Worm (Caenorhabditis elegans) whole organism, L4/young adult: ENCODE data around the gene dpy-1.

Experiments
- dao-5 ChIP-seq: sonication (generic microtip); optimal IDR thresholded peaks from 2 replicates; lab custom pipeline; 2016; ENCODE audit warnings: missing genotype, missing genetic modification characterization, moderate library complexity, missing compliant biosample characterization
- him-1 ChIP-seq: sonication (generic microtip); optimal IDR thresholded peaks from 2 replicates; lab custom pipeline; 2016; ENCODE audit warnings: missing genotype, missing genetic modification reagents, missing genetic modification characterization, missing compliant biosample characterization

DNA sequence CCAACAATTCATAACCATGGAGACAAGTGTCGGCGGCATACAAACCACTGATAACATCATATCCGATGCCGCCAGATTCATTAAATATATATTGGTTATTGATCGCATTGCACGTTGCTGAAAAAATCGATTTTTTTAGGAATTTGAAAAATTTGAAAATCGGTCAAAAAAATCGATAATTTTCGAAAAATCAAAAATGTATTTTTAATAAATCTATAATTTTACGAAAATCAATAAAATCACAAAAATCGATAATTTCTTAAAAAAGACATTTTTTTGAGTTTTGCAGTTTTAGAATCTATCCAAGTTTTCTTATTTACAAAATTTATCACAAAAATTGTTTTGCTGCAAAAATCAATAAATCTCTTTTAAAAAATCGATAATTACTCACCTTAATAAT, 32.3 kb downstream of the dpy-1 start:
- TF ChIP-seq him-1 (no peak), dao-5 (tag; lab: Kevin White, UChicago) (no peak)
